Worm (Caenorhabditis elegans): Measurements from ENCODE around the gene F57B1.9.

The F57B1.9 gene

ce11 chrV:13181450-13181849 lies 16.3 kb downstream of the F57B1.9 start:
- TF ChIP-seq zip-5 (tag; optimal IDR thresholded peaks at IDR 0.05) (no peak), C08G9.2 (tag; optimal IDR thresholded peaks at IDR 0.05) (no peak), ttx-3 (tag; optimal IDR thresholded peaks at IDR 0.05) (no peak), syd-9 (tag; optimal IDR thresholded peaks at IDR 0.05) (no peak), ama-1 (optimal IDR thresholded peaks at IDR 0.05) (no peak), ceh-45 (GFP tag; IDR thresholded peaks at IDR 0.05) (no peak), unc-3 (GFP tag; conservative IDR thresholded peaks at IDR 0.05) (no peak), unc-3 (tag; optimal IDR thresholded peaks at IDR 0.05) (no peak), nhr-232 (tag; optimal IDR thresholded peaks at IDR 0.05) (no peak), dmd-4 (tag; optimal IDR thresholded peaks at IDR 0.05; ENCODE audit: borderline replicate concordance) (no peak), nhr-11 (tag; optimal IDR thresholded peaks at IDR 0.05) (no peak), ceh-30 (tag; optimal IDR thresholded peaks at IDR 0.05) (no peak), ceh-2 (tag; optimal IDR thresholded peaks at IDR 0.05) (no peak), elt-2 (tag; optimal IDR thresholded peaks at IDR 0.05) (no peak), ceh-6 (GFP tag; optimal IDR thresholded peaks at IDR 0.05) (no peak), ref-2 (tag; optimal IDR thresholded peaks at IDR 0.05) (no peak), tbx-7 (tag; optimal IDR thresholded peaks at IDR 0.05) (no peak), T23F11.4 (GFP tag; optimal IDR thresholded peaks at IDR 0.05) (no peak), Y22D7AL.16 (tag; optimal IDR thresholded peaks at IDR 0.05) (no peak)

- TF ChIP-seq ama-1 (optimal IDR thresholded peaks at IDR 0.05) (no peak), pros-1 (tag; optimal IDR thresholded peaks at IDR 0.05) (no peak), rnt-1 (tag; optimal IDR thresholded peaks at IDR 0.05) (no peak), pqm-1 (tag; optimal IDR thresholded peaks at IDR 0.05) (no peak), mec-3 (tag; optimal IDR thresholded peaks at IDR 0.05; ENCODE audit: borderline replicate concordance) (no peak), ceh-34 (tag; optimal IDR thresholded peaks at IDR 0.05) (no peak), Y22D7AL.16 (tag; optimal IDR thresholded peaks at IDR 0.05) (no peak), ets-4 (tag; optimal IDR thresholded peaks at IDR 0.05) (no peak), hlh-13 (GFP tag; optimal IDR thresholded peaks at IDR 0.05) (no peak)
These were observed 17.6 kb downstream of the F57B1.9 start, which contains the start of gene cni-1 for ce11 chrV:13179986-13180591. cni-1 (plus strand) TSS chrV:13180330.

DNA sequence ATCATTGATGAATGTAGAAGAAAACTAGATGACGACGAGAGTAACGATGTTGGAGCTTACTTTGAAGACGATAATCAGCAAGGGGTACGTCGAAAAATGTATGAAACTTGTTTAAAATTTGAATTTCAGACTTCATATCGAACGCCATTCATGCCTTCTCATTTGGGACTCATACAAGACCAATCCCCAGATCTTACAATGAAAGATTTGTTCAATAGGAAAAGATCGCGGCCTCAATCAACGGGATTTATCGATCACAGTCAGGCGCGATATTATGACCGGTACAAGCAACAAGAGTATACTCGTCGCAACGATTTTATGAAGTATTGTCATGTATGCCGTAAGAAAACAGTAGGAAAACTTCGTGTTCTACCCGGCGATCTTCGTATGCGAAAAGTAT lies 20.9 kb downstream of the F57B1.9 start:
- TF ChIP-seq ceh-30 (tag; optimal IDR thresholded peaks at IDR 0.05) (no peak), npax-4 (tag; optimal IDR thresholded peaks at IDR 0.05) (no peak), tbx-7 (tag; optimal IDR thresholded peaks at IDR 0.05) (no peak), ref-2 (tag; optimal IDR thresholded peaks at IDR 0.05) (no peak), Y22D7AL.16 (tag; optimal IDR thresholded peaks at IDR 0.05) (no peak), hlh-8 (tag; optimal IDR thresholded peaks at IDR 0.05) (no peak), C38D4.7 (GFP tag; optimal IDR thresholded peaks at IDR 0.05) (no peak), fax-1 (tag; optimal IDR thresholded peaks at IDR 0.05) (no peak), dve-1 (tag; optimal IDR thresholded peaks at IDR 0.05) (no peak), ceh-14 (tag; optimal IDR thresholded peaks at IDR 0.05) (no peak), F13H6.1 (tag; optimal IDR thresholded peaks at IDR 0.05) (no peak), sox-4 (tag; optimal IDR thresholded peaks at IDR 0.05) (no peak), ceh-45 (GFP tag; IDR thresholded peaks at IDR 0.05) (no peak), ceh-34 (tag; optimal IDR thresholded peaks at IDR 0.05) (no peak), hlh-13 (GFP tag; optimal IDR thresholded peaks at IDR 0.05) (no peak), pha-2 (tag; optimal IDR thresholded peaks at IDR 0.05) (no peak), ceh-48 (tag; optimal IDR thresholded peaks at IDR 0.05) (no peak), ztf-16 (tag; optimal IDR thresholded peaks at IDR 0.05) (no peak), T23F11.4 (GFP tag; optimal IDR thresholded peaks at IDR 0.05) (no peak), lim-6 (tag; optimal IDR thresholded peaks at IDR 0.05) (no peak)

Data from whole organism, late embryonic.